Worm (Caenorhabditis elegans) whole organism, L4 larva: ENCODE results near the gene ver-3.

ENCODE experiments used
- pha-4 ChIP-seq, 2 experiments: fragments of 150-350 bp in 1 of 2; fragments of 200-800 bp in 1 of 2; sonication (Bioruptor generic) in 1 of 2; IDR thresholded peaks in 1 of 2; optimal IDR thresholded peaks in 1 of 2; 2 replicates each; pipeline versions ENCODE4 v1.3.6 to Lab custom; 2014 to 2022; ENCODE audit warnings: missing genetic modification characterization in 2 of 2, missing genetic modification reagents in 2 of 2, missing biosample characterization in 1 of 2, missing compliant biosample characterization in 1 of 2
- snpc-1.2 ChIP-seq: fragments of 200-800 bp; sonication (Bioruptor generic); IDR thresholded peaks from 2 replicates; pipeline ENCODE4 v1.3.6; 2022; ENCODE audit warnings: missing genetic modification reagents, missing genetic modification characterization, missing compliant biosample characterization
- snpc-4 ChIP-seq: fragments of 150-350 bp; optimal IDR thresholded peaks from 2 replicates; lab custom pipeline; 2014; ENCODE audit warnings: missing biosample characterization, missing genetic modification characterization

DNA sequence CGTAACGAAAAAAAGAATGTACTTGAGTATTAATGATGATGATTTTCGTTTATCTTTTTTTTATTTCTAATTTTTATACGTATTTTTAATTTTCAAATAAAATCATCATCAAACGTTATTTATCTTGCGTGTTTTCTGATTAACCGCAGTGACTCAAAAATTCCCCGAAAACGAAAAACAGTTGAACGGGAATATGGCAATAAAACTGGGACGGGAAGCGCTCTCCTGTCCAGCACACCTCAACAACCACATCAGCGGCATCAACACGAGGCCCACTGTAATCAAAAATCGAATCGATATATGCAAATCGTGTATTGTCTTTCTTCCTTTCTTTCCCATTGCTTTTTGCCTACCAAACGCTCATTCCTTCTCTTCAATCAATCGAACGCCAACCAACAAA is 33.1 kb upstream of the ver-3 start, which contains the start of gene K09C8.2:
- TF ChIP-seq snpc-1.2 (no peak), snpc-4 (tag; lab: Kevin White, UChicago) (no peak), pha-4 (GFP tag; IDR thresholded peaks at IDR 0.05; lab: Robert Waterston, UW) (no peak), pha-4 (tag; optimal IDR thresholded peaks at IDR 0.05; lab: Kevin White, UChicago) (no peak)
